Fruit fly (Drosophila melanogaster) whole organism, embryonic: ENCODE measurements around the gene Polr1C.
A peak's percentile ranks its signal among the peaks of the same experiment; 100 is the strongest.

Experiments used
- BtbVII ChIP-seq: fragments of 200-800 bp; sonication (Bioruptor generic); optimal IDR thresholded peaks from 3 replicates; lab custom pipeline; 2017; ENCODE audit warnings: missing biosample characterization, mild to moderate bottlenecking, missing genetic modification characterization
- Bteb2 ChIP-seq: fragments of 200-800 bp; sonication (Bioruptor generic); optimal IDR thresholded peaks from 2 replicates; lab custom pipeline; 2016; ENCODE audit warnings: missing biosample characterization, missing genetic modification characterization
- CG11560 ChIP-seq: fragments of 200-800 bp; sonication (Bioruptor generic); IDR thresholded peaks from 3 replicates; pipeline ENCODE4 v1.3.6; 2022; ENCODE audit warnings: missing biosample characterization, missing genetic modification characterization
- CG12155 ChIP-seq: fragments of 200-800 bp; sonication (Bioruptor generic); optimal IDR thresholded peaks from 3 replicates; lab custom pipeline; 2016; ENCODE audit warnings: missing biosample characterization, missing genetic modification characterization
- CG13287 ChIP-seq: fragments of 200-800 bp; sonication (Bioruptor generic); IDR thresholded peaks from 2 replicates; pipeline ENCODE4 v1.3.6; 2022; ENCODE audit warnings: missing biosample characterization, missing genetic modification characterization; ENCODE audit not compliant: partially characterized antibody
- CG14860 ChIP-seq: fragments of 200-800 bp; sonication (Bioruptor generic); IDR thresholded peaks from 3 replicates; pipeline ENCODE4 v1.3.6; 2022; ENCODE audit warnings: missing biosample characterization, missing genetic modification characterization; ENCODE audit not compliant: partially characterized antibody
- CG15601 ChIP-seq: fragments of 200-800 bp; sonication (Bioruptor generic); optimal IDR thresholded peaks from 3 replicates; lab custom pipeline; 2019; ENCODE audit warnings: missing biosample characterization, mild to moderate bottlenecking, missing genetic modification characterization, moderate library complexity
- CG1647 ChIP-seq: fragments of 200-800 bp; sonication (Bioruptor generic); optimal IDR thresholded peaks from 3 replicates; lab custom pipeline; 2016; ENCODE audit warnings: missing biosample characterization, missing genetic modification characterization
- CG17186 ChIP-seq: fragments of 200-800 bp; sonication (Bioruptor generic); optimal IDR thresholded peaks from 3 replicates; lab custom pipeline; 2017; ENCODE audit warnings: missing biosample characterization, missing genetic modification reagents, missing genetic modification characterization
- CG17361 ChIP-seq: fragments of 200-800 bp; sonication (Bioruptor generic); IDR thresholded peaks from 3 replicates; pipeline ENCODE4 v1.3.6; 2022; ENCODE audit warnings: missing biosample characterization, missing genetic modification characterization
- CG17612 ChIP-seq: fragments of 200-800 bp; sonication (Bioruptor generic); IDR thresholded peaks from 2 replicates; pipeline ENCODE4 v1.3.6; 2022; ENCODE audit warnings: missing biosample characterization, missing genetic modification characterization
- CG6175 ChIP-seq: fragments of 200-800 bp; sonication (Bioruptor generic); IDR thresholded peaks from 3 replicates; pipeline ENCODE4 v1.3.6; 2022; ENCODE audit warnings: missing biosample characterization, missing genetic modification characterization
- CG6854 ChIP-seq: fragments of 200-800 bp; sonication (Bioruptor generic); optimal IDR thresholded peaks from 3 replicates; lab custom pipeline; 2017; ENCODE audit warnings: missing biosample characterization, mild to moderate bottlenecking, missing genetic modification characterization
- CG7372 ChIP-seq: fragments of 200-800 bp; sonication (Bioruptor generic); IDR thresholded peaks from 2 replicates; pipeline ENCODE4 v1.3.6; 2022; ENCODE audit warnings: missing biosample characterization, missing genetic modification characterization
- CG7928 ChIP-seq: fragments of 200-800 bp; sonication (Bioruptor generic); optimal IDR thresholded peaks from 2 replicates; lab custom pipeline; 2017; ENCODE audit warnings: missing biosample characterization, mild to moderate bottlenecking, missing genetic modification characterization
- CG9215 ChIP-seq: fragments of 200-800 bp; sonication (Bioruptor generic); IDR thresholded peaks from 2 replicates; pipeline ENCODE4 v1.3.6; 2022; ENCODE audit warnings: missing biosample characterization, missing genetic modification characterization
- CG9817 ChIP-seq: fragments of 200-800 bp; sonication (Bioruptor generic); optimal IDR thresholded peaks from 2 replicates; lab custom pipeline; 2018; ENCODE audit warnings: missing biosample characterization, mild to moderate bottlenecking, missing genetic modification characterization, moderate library complexity
- CG9932 ChIP-seq: fragments of 200-800 bp; sonication (Bioruptor generic); IDR thresholded peaks from 2 replicates; pipeline ENCODE4 v1.3.6; 2022; ENCODE audit warnings: missing biosample characterization, missing genetic modification characterization
- Dfd ChIP-seq, 2 experiments: fragments of >200 bp; optimal IDR thresholded peaks; 2 replicates each; lab custom pipeline; 2017; ENCODE audit warnings: missing biosample characterization in 2 of 2, missing genetic modification characterization in 2 of 2
- Dp ChIP-seq: fragments of 200-800 bp; sonication (Bioruptor generic); optimal IDR thresholded peaks from 2 replicates; lab custom pipeline; 2018; ENCODE audit warnings: missing biosample characterization, mild to moderate bottlenecking, missing genetic modification characterization, moderate library complexity
- Ets65A ChIP-seq: fragments of 200-800 bp; sonication (Bioruptor generic); peaks from one replicate; lab custom pipeline; 2016; ENCODE audit warnings: missing biosample characterization, missing genetic modification characterization
- Ets97D ChIP-seq: fragments of 200-800 bp; sonication (Bioruptor generic); optimal IDR thresholded peaks from 3 replicates; lab custom pipeline; 2016; ENCODE audit warnings: missing biosample characterization, missing genetic modification characterization
- Fer3 ChIP-seq: fragments of 200-800 bp; sonication (Bioruptor generic); optimal IDR thresholded peaks from 2 replicates; lab custom pipeline; 2018; ENCODE audit warnings: missing biosample characterization, mild to moderate bottlenecking, missing genetic modification characterization, moderate library complexity
- GATAe ChIP-seq: fragments of 200-800 bp; sonication (Bioruptor generic); conservative IDR thresholded peaks from 2 replicates; pipeline ENCODE4 v1.3.6; 2022; ENCODE audit warnings: missing biosample characterization, missing genetic modification characterization
- HmgD ChIP-seq: fragments of 200-800 bp; sonication (Bioruptor generic); optimal IDR thresholded peaks from 3 replicates; lab custom pipeline; 2016; ENCODE audit warnings: missing biosample characterization, missing genetic modification characterization
- Hr3 ChIP-seq: fragments of 200-800 bp; sonication (Bioruptor generic); optimal IDR thresholded peaks from 3 replicates; lab custom pipeline; 2016; ENCODE audit warnings: missing biosample characterization, missing genetic modification characterization
- Lpt ChIP-seq: fragments of >200 bp; optimal IDR thresholded peaks from 2 replicates; lab custom pipeline; 2018; ENCODE audit warnings: missing biosample characterization, missing genetic modification characterization
- MBD-R2 ChIP-seq: fragments of 200-800 bp; sonication (Bioruptor generic); IDR thresholded peaks from 2 replicates; pipeline ENCODE4 v1.3.6; 2022; ENCODE audit warnings: missing biosample characterization, missing genetic modification characterization
- MESR4 ChIP-seq: fragments of 200-800 bp; sonication (Bioruptor generic); optimal IDR thresholded peaks from 2 replicates; lab custom pipeline; 2018; ENCODE audit warnings: missing biosample characterization, mild to moderate bottlenecking, missing genetic modification characterization, moderate library complexity
- Max ChIP-seq: fragments of 200-800 bp; sonication (Bioruptor generic); optimal IDR thresholded peaks from 2 replicates; lab custom pipeline; 2016; ENCODE audit warnings: missing biosample characterization, mild to moderate bottlenecking, missing genetic modification characterization
- NC2β ChIP-seq: fragments of 200-800 bp; sonication (Bioruptor generic); optimal IDR thresholded peaks from 2 replicates; lab custom pipeline; 2016; ENCODE audit warnings: missing biosample characterization, missing genetic modification characterization
- Spps ChIP-seq: fragments of 200-800 bp; sonication (Bioruptor generic); optimal IDR thresholded peaks from 2 replicates; lab custom pipeline; 2018; ENCODE audit warnings: missing biosample characterization, mild to moderate bottlenecking, missing genetic modification characterization
- Sry-δ ChIP-seq: fragments of 200-800 bp; sonication (Bioruptor generic); optimal IDR thresholded peaks from 2 replicates; lab custom pipeline; 2016; ENCODE audit warnings: missing biosample characterization, missing genetic modification characterization
- Vsx1 ChIP-seq: fragments of 200-800 bp; sonication (Bioruptor generic); optimal IDR thresholded peaks from 2 replicates; lab custom pipeline; 2017; ENCODE audit warnings: missing biosample characterization, mild to moderate bottlenecking, missing genetic modification characterization, missing genetic modification reagents
- bcd ChIP-seq: fragments of 200-800 bp; sonication (Bioruptor generic); optimal IDR thresholded peaks from 2 replicates; lab custom pipeline; 2017; ENCODE audit warnings: missing biosample characterization, mild to moderate bottlenecking, missing genetic modification characterization
- chif ChIP-seq, 2 experiments: fragments of 200-800 bp; sonication (Bioruptor generic); optimal IDR thresholded peaks; 3 replicates each; lab custom pipeline; 2016; ENCODE audit warnings: missing biosample characterization in 2 of 2, missing genetic modification characterization in 2 of 2
- chm ChIP-seq: fragments of 200-800 bp; sonication (Bioruptor generic); IDR thresholded peaks from 2 replicates; pipeline ENCODE4 v1.3.6; 2022; ENCODE audit warnings: missing biosample characterization, missing genetic modification characterization
- dpn ChIP-seq, 2 experiments: fragments of 200-800 bp; sonication (Bioruptor generic); optimal IDR thresholded peaks; 3 replicates each; lab custom pipeline; 2016; ENCODE audit warnings: missing biosample characterization in 2 of 2, missing genetic modification characterization in 2 of 2
- fd64A ChIP-seq: fragments of 200-800 bp; sonication (Bioruptor generic); optimal IDR thresholded peaks from 3 replicates; lab custom pipeline; 2018; ENCODE audit warnings: missing biosample characterization, mild to moderate bottlenecking, missing genetic modification characterization
- fu2 ChIP-seq: fragments of 200-800 bp; sonication (Bioruptor generic); optimal IDR thresholded peaks from 2 replicates; lab custom pipeline; 2016; ENCODE audit warnings: missing biosample characterization, missing genetic modification characterization
- grau ChIP-seq: fragments of 200-800 bp; optimal IDR thresholded peaks from 3 replicates; lab custom pipeline; 2019; ENCODE audit warnings: missing biosample characterization, mild to moderate bottlenecking, missing genetic modification characterization, moderate library complexity
- ham ChIP-seq: fragments of 200-800 bp; sonication (Bioruptor generic); IDR thresholded peaks from 2 replicates; pipeline ENCODE4 v1.3.6; 2022; ENCODE audit warnings: missing biosample characterization, missing genetic modification characterization
- insv ChIP-seq, 2 experiments: fragments of 200-800 bp; sonication (Bioruptor generic); optimal IDR thresholded peaks; 3 replicates each; lab custom pipeline; 2016 to 2018; ENCODE audit warnings: missing biosample characterization in 2 of 2, missing genetic modification characterization in 2 of 2
- jumu ChIP-seq: fragments of 200-800 bp; sonication (Bioruptor generic); optimal IDR thresholded peaks from 3 replicates; lab custom pipeline; 2016; ENCODE audit warnings: missing biosample characterization, missing genetic modification characterization
- ken ChIP-seq: fragments of 200-800 bp; sonication (Bioruptor generic); IDR thresholded peaks from 3 replicates; pipeline ENCODE4 v1.3.6; 2022; ENCODE audit warnings: missing biosample characterization, missing genetic modification characterization
- klu ChIP-seq: fragments of 200-800 bp; sonication (Bioruptor generic); IDR thresholded peaks from 2 replicates; pipeline ENCODE4 v1.3.6; 2022; ENCODE audit warnings: missing biosample characterization, missing genetic modification characterization
- phol ChIP-seq: fragments of 200-800 bp; sonication (Bioruptor generic); optimal IDR thresholded peaks from 3 replicates; lab custom pipeline; 2018; ENCODE audit warnings: missing biosample characterization, mild to moderate bottlenecking, missing genetic modification characterization, moderate library complexity
- stc ChIP-seq: fragments of 200-800 bp; sonication (Bioruptor generic); IDR thresholded peaks from 2 replicates; pipeline ENCODE4 v1.3.6; 2022; ENCODE audit warnings: missing biosample characterization, missing genetic modification characterization
- sug ChIP-seq: fragments of 200-800 bp; optimal IDR thresholded peaks from 2 replicates; lab custom pipeline; 2019; ENCODE audit warnings: missing biosample characterization, mild to moderate bottlenecking, missing genetic modification characterization, moderate library complexity
- wor ChIP-seq: fragments of 200-800 bp; sonication (Bioruptor generic); IDR thresholded peaks from 2 replicates; pipeline ENCODE4 v1.3.6; 2022; ENCODE audit warnings: missing biosample characterization, missing genetic modification characterization
- zfh2 ChIP-seq: fragments of 200-800 bp; sonication (Bioruptor generic); optimal IDR thresholded peaks from 2 replicates; lab custom pipeline; 2016; ENCODE audit warnings: missing biosample characterization, missing genetic modification characterization

The Polr1C gene

DNA sequence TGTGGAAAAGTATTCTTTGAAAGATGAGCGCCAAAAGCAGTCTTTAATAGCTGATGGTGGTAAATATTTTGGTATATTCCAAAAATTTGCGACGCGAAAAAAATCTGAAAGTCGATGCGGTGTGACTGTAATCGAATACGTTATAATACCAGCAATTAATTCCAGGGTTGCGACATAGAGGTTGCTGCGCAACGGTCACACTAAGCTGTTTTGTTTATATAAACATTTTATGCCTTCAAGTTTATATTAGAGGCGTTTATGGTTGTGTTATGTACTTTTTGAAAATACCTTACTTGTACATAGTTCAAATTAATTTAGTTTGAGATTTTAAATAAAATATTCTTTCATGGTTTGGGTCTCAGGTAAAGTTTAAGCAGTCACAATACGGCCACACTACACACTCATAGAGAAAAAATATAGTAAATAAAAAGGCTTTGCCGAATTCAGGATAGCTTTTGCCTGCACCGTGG is 2.6 kb downstream of the Polr1C start, which contains the start of gene CG14043 (continued):
- peak; percentile 78 for TF ChIP-seq Dp (GFP tag; lab: Kevin White, UChicago)
- TF ChIP-seq fd64A (GFP tag; lab: Kevin White, UChicago) = no peak
- peak; percentile 46 for TF ChIP-seq sug (tag; lab: Kevin White, UChicago)
- TF ChIP-seq klu (GFP tag; lab: Robert Waterston, UW) = no peak
- TF ChIP-seq CG6854 (GFP tag; lab: Kevin White, UChicago) = no peak
- no peak for TF ChIP-seq CG7372 (GFP tag; lab: Robert Waterston, UW)
- TF ChIP-seq CG12155 (GFP tag; lab: Kevin White, UChicago) = peak; percentile 19
- TF ChIP-seq grau (tag; lab: Kevin White, UChicago) = peak; percentile 31
- TF ChIP-seq CG17186 = peak; percentile 62
- TF ChIP-seq CG11560 (tag; lab: Robert Waterston, UW) = peak; percentile 32; the same call in 1 of the 3 replicates
- TF ChIP-seq Bteb2 (GFP tag; lab: Kevin White, UChicago) = peak; percentile 36
- no peak for TF ChIP-seq Fer3 (tag; lab: Kevin White, UChicago)
- peak; percentile 8; the same call in 1 of the 3 replicates for TF ChIP-seq CG17361
- TF ChIP-seq Max = peak; percentile 21
- TF ChIP-seq zfh2 (GFP tag; lab: Kevin White, UChicago) = no peak
- TF ChIP-seq CG14860 (GFP tag; lab: Robert Waterston, UW) = no peak
- no peak for TF ChIP-seq Dfd (GFP tag; optimal IDR thresholded peaks at IDR 0.05; lab: Kevin White, UChicago)
- TF ChIP-seq phol = peak; percentile 72
- TF ChIP-seq bcd (GFP tag; lab: Kevin White, UChicago) = no peak
- TF ChIP-seq stc (GFP tag; lab: Robert Waterston, UW) = no peak
- TF ChIP-seq CG9932 (GFP tag; lab: Robert Waterston, UW) = peak; percentile 37; the same call in 1 of the 2 replicates
- TF ChIP-seq NC2β (GFP tag; lab: Kevin White, UChicago) = peak; percentile 42
- peak in 1 of 2 experiments; percentile 19 for TF ChIP-seq insv (GFP tag; optimal IDR thresholded peaks at IDR 0.05; lab: Kevin White, UChicago)
- no peak for TF ChIP-seq CG6175 (GFP tag; lab: Robert Waterston, UW)
- no peak for TF ChIP-seq Lpt (GFP tag; lab: Kevin White, UChicago)
- TF ChIP-seq CG9817 (tag; lab: Kevin White, UChicago) = peak; percentile 13
- TF ChIP-seq Hr3 (GFP tag; lab: Kevin White, UChicago) = peak; percentile 3
- TF ChIP-seq CG9215 (GFP tag; lab: Robert Waterston, UW) = no peak
- peak; percentile 69 for TF ChIP-seq MBD-R2 (GFP tag; lab: Robert Waterston, UW)
- TF ChIP-seq CG15601 (tag; lab: Kevin White, UChicago) = peak; percentile 51
- TF ChIP-seq CG7928 (GFP tag; lab: Kevin White, UChicago) = peak; percentile 91
- peak; percentile 56 for TF ChIP-seq Sry-δ (GFP tag; lab: Kevin White, UChicago)
- peak; percentile 29 for TF ChIP-seq CG1647 (GFP tag; lab: Kevin White, UChicago)
- peak in 1 of 2 experiments; percentile 38 for TF ChIP-seq dpn (GFP tag; optimal IDR thresholded peaks at IDR 0.05; lab: Kevin White, UChicago)
- no peak for TF ChIP-seq BtbVII (GFP tag; lab: Kevin White, UChicago)
- TF ChIP-seq Ets65A (GFP tag; lab: Kevin White, UChicago) = peak; percentile 61
- no peak for TF ChIP-seq Vsx1
- no peak for TF ChIP-seq fu2
- peak in 1 of 2 experiments; percentile 33 for TF ChIP-seq chif (GFP tag; optimal IDR thresholded peaks at IDR 0.05; lab: Kevin White, UChicago)
- peak; percentile 48 for TF ChIP-seq CG13287 (GFP tag; lab: Robert Waterston, UW)
- no peak for TF ChIP-seq wor (GFP tag; lab: Robert Waterston, UW)
- no peak for TF ChIP-seq CG17612 (GFP tag; lab: Robert Waterston, UW)
- TF ChIP-seq ken (GFP tag; lab: Robert Waterston, UW) = no peak; the same call in 2 of the 3 replicates
- TF ChIP-seq HmgD = peak; percentile 61
- TF ChIP-seq MESR4 (GFP tag; lab: Kevin White, UChicago) = peak; percentile 31
- TF ChIP-seq jumu (GFP tag; lab: Kevin White, UChicago) = peak; percentile 40
- no peak for TF ChIP-seq chm (GFP tag; lab: Robert Waterston, UW)
- no peak for TF ChIP-seq GATAe (GFP tag; lab: Robert Waterston, UW)
- peak; percentile 9 for TF ChIP-seq Spps (tag; lab: Kevin White, UChicago)
- TF ChIP-seq ham = no peak
- peak; percentile 81 for TF ChIP-seq Ets97D (GFP tag; lab: Kevin White, UChicago)
